Worm (Caenorhabditis elegans) whole organism, L1 larva: Measurements from ENCODE around the gene far-5.

Source experiments
- C04F5.9 ChIP-seq: sonication (generic microtip); optimal IDR thresholded peaks from 2 replicates; lab custom pipeline; 2016; ENCODE audit warnings: missing genetic modification characterization, missing compliant biosample characterization
- C16A3.4 ChIP-seq: fragments of 150-350 bp; optimal IDR thresholded peaks from 2 replicates; lab custom pipeline; 2014; ENCODE audit warnings: missing biosample characterization, missing genetic modification characterization
- F16B12.6 ChIP-seq: fragments of 150-350 bp; optimal IDR thresholded peaks from 2 replicates; lab custom pipeline; 2014; ENCODE audit warnings: missing biosample characterization, missing genetic modification characterization
- Y116A8C.19 ChIP-seq: sonication (generic microtip); optimal IDR thresholded peaks from 2 replicates; lab custom pipeline; 2016; ENCODE audit warnings: missing compliant biosample characterization, missing genetic modification characterization, borderline replicate concordance
- aly-2 ChIP-seq: fragments of 150-350 bp; optimal IDR thresholded peaks from 2 replicates; lab custom pipeline; 2014; ENCODE audit warnings: missing biosample characterization, missing genetic modification characterization
- blmp-1 ChIP-seq: fragments of 150-350 bp; optimal IDR thresholded peaks from 2 replicates; lab custom pipeline; 2014; ENCODE audit warnings: missing biosample characterization, missing genetic modification characterization
- ceh-63 ChIP-seq: fragments of 200-800 bp; sonication (Bioruptor generic); optimal IDR thresholded peaks from 2 replicates; lab custom pipeline; 2018; ENCODE audit warnings: mild to moderate bottlenecking, missing genetic modification characterization, missing compliant biosample characterization
- ceh-8 ChIP-seq: fragments of 200-800 bp; sonication (Bioruptor generic); optimal IDR thresholded peaks from 2 replicates; lab custom pipeline; 2018; ENCODE audit warnings: mild to moderate bottlenecking, missing genetic modification characterization, moderate library complexity, missing compliant biosample characterization
- ceh-82 ChIP-seq, 3 experiments: fragments of 150-350 bp in 1 of 3; sonication (generic microtip) in 2 of 3; optimal IDR thresholded peaks; 2 replicates each; lab custom pipeline; 2014 to 2017; ENCODE audit warnings: missing biosample characterization in 3 of 3, missing genetic modification characterization in 3 of 3
- ceh-88 ChIP-seq: fragments of 200-800 bp; sonication (Bioruptor generic); IDR thresholded peaks from 2 replicates; pipeline ENCODE4 v1.3.6; 2022; ENCODE audit warnings: missing genetic modification characterization, missing compliant biosample characterization
- ceh-90 ChIP-seq: sonication (generic microtip); optimal IDR thresholded peaks from 2 replicates; lab custom pipeline; 2016; ENCODE audit warnings: missing genetic modification characterization, missing compliant biosample characterization
- dsc-1 ChIP-seq: sonication (generic microtip); optimal IDR thresholded peaks from 2 replicates; lab custom pipeline; 2016; ENCODE audit warnings: mild to moderate bottlenecking, missing genetic modification characterization, missing compliant biosample characterization
- efl-1 ChIP-seq, 4 experiments: fragments of 150-350 bp; optimal IDR thresholded peaks in 3 of 4; peaks in 1 of 4; 1 replicate in 1 of 4; 2 replicates in 3 of 4; lab custom pipeline; 2014; ENCODE audit warnings: missing biosample characterization in 2 of 4, missing genetic modification characterization in 2 of 4, missing genetic modification reagents in 2 of 4
- egl-27 ChIP-seq, 2 experiments: fragments of 150-350 bp in 1 of 2; sonication (generic microtip); optimal IDR thresholded peaks; 3 replicates each; lab custom pipeline; 2017 to 2018; ENCODE audit warnings: missing biosample characterization in 2 of 2, missing genetic modification characterization in 2 of 2, missing genetic modification reagents in 2 of 2
- elt-2 ChIP-seq: sonication (generic microtip); optimal IDR thresholded peaks from 2 replicates; lab custom pipeline; 2016; ENCODE audit warnings: missing genetic modification characterization, mild to moderate bottlenecking, inconsistent platforms, missing compliant biosample characterization, missing genetic modification reagents
- elt-3 ChIP-seq, 6 experiments: fragments of 150-350 bp in 1 of 6; sonication (generic microtip); optimal IDR thresholded peaks; 2 replicates each; lab custom pipeline; 2017 to 2018; ENCODE audit warnings: missing biosample characterization in 6 of 6, missing genetic modification characterization in 6 of 6, inconsistent platforms in 1 of 6
- fkh-10 ChIP-seq: sonication (generic microtip); optimal IDR thresholded peaks from 2 replicates; lab custom pipeline; 2017; ENCODE audit warnings: missing biosample characterization, missing genetic modification reagents, missing genetic modification characterization
- hlh-17 ChIP-seq: fragments of 200-800 bp; sonication (Bioruptor generic); optimal IDR thresholded peaks from 2 replicates; lab custom pipeline; 2018; ENCODE audit warnings: missing genetic modification characterization, mild to moderate bottlenecking, missing compliant biosample characterization, moderate library complexity, borderline replicate concordance
- hpl-2 ChIP-seq: fragments of 150-350 bp; optimal IDR thresholded peaks from 2 replicates; lab custom pipeline; 2014; ENCODE audit warnings: missing biosample characterization, missing genetic modification reagents, missing genetic modification characterization
- isw-1 ChIP-seq: fragments of 200-800 bp; sonication (Bioruptor generic); IDR thresholded peaks from 2 replicates; pipeline ENCODE4 v1.3.6; 2022; ENCODE audit warnings: missing genetic modification characterization, missing compliant biosample characterization
- lin-14 ChIP-seq: fragments of 200-800 bp; sonication (Bioruptor generic); optimal IDR thresholded peaks from 2 replicates; lab custom pipeline; 2018; ENCODE audit warnings: mild to moderate bottlenecking, missing genetic modification characterization, moderate library complexity, missing compliant biosample characterization
- lin-39 ChIP-seq: fragments of 150-350 bp; optimal IDR thresholded peaks from 2 replicates; lab custom pipeline; 2014; ENCODE audit warnings: missing biosample characterization, missing genetic modification reagents, missing genetic modification characterization
- lir-3 ChIP-seq: sonication (generic microtip); optimal IDR thresholded peaks from 2 replicates; lab custom pipeline; 2016; ENCODE audit warnings: mild to moderate bottlenecking, missing genetic modification characterization, moderate library complexity, missing compliant biosample characterization; ENCODE audit not compliant: poor library complexity
- lsy-2 ChIP-seq, 2 experiments: fragments of 150-350 bp; optimal IDR thresholded peaks; 2 replicates each; lab custom pipeline; 2014; ENCODE audit warnings: missing biosample characterization in 2 of 2, missing genetic modification characterization in 2 of 2
- mab-9 ChIP-seq: fragments of 200-800 bp; sonication (Bioruptor generic); IDR thresholded peaks from 2 replicates; pipeline ENCODE4 v1.3.6; 2022; ENCODE audit warnings: missing genetic modification reagents, missing genetic modification characterization, missing compliant biosample characterization
- mdl-1 ChIP-seq, 2 experiments: fragments of 150-350 bp; optimal IDR thresholded peaks; 2 replicates each; lab custom pipeline; 2014 to 2017; ENCODE audit warnings: missing biosample characterization in 2 of 2, missing genetic modification characterization in 2 of 2, inconsistent platforms in 1 of 2
- nhr-19 ChIP-seq: fragments of 200-800 bp; sonication (Bioruptor generic); conservative IDR thresholded peaks from 2 replicates; pipeline ENCODE4 v1.3.6; 2022; ENCODE audit warnings: missing genetic modification characterization, missing compliant biosample characterization
- nhr-20 ChIP-seq: sonication (generic microtip); optimal IDR thresholded peaks from 2 replicates; lab custom pipeline; 2016; ENCODE audit warnings: mild to moderate bottlenecking, missing genetic modification characterization, missing compliant biosample characterization
- nhr-28 ChIP-seq: fragments of 150-350 bp; optimal IDR thresholded peaks from 2 replicates; lab custom pipeline; 2014; ENCODE audit warnings: missing biosample characterization, missing genetic modification characterization
- nhr-71 ChIP-seq: sonication (generic microtip); optimal IDR thresholded peaks from 2 replicates; lab custom pipeline; 2016; ENCODE audit warnings: mild to moderate bottlenecking, missing genetic modification characterization, moderate library complexity, missing compliant biosample characterization
- nhr-76 ChIP-seq: sonication (generic microtip); optimal IDR thresholded peaks from 2 replicates; lab custom pipeline; 2017; ENCODE audit warnings: missing biosample characterization, missing genetic modification characterization
- nhr-84 ChIP-seq: sonication (generic microtip); optimal IDR thresholded peaks from 2 replicates; lab custom pipeline; 2017; ENCODE audit warnings: missing biosample characterization, missing genetic modification characterization
- nhr-85 ChIP-seq: sonication (generic microtip); peaks from one replicate; lab custom pipeline; 2016; ENCODE audit warnings: missing genetic modification characterization, inconsistent platforms, missing compliant biosample characterization
- pag-3 ChIP-seq: sonication (generic microtip); optimal IDR thresholded peaks from 2 replicates; lab custom pipeline; 2017; ENCODE audit warnings: missing genetic modification characterization, mild to moderate bottlenecking, missing compliant biosample characterization, antibody characterized with exemption, borderline replicate concordance; ENCODE audit not compliant: insufficient read depth
- pax-3 ChIP-seq: fragments of 200-800 bp; sonication (Bioruptor generic); optimal IDR thresholded peaks from 2 replicates; lab custom pipeline; 2018; ENCODE audit warnings: mild to moderate bottlenecking, missing genetic modification characterization, moderate library complexity, missing compliant biosample characterization
- pqm-1 ChIP-seq: sonication (generic microtip); optimal IDR thresholded peaks from 3 replicates; lab custom pipeline; 2017; ENCODE audit warnings: missing biosample characterization, missing genetic modification characterization
- skn-1 ChIP-seq: fragments of 150-350 bp; optimal IDR thresholded peaks from 2 replicates; lab custom pipeline; 2014; ENCODE audit warnings: missing biosample characterization, missing genetic modification characterization
- snpc-4 ChIP-seq: fragments of 150-350 bp; optimal IDR thresholded peaks from 2 replicates; lab custom pipeline; 2014; ENCODE audit warnings: missing biosample characterization, missing genetic modification characterization
- snu-23 ChIP-seq: sonication (generic microtip); optimal IDR thresholded peaks from 2 replicates; lab custom pipeline; 2016; ENCODE audit warnings: missing genetic modification characterization, missing compliant biosample characterization
- swsn-7 ChIP-seq: sonication (generic microtip); optimal IDR thresholded peaks from 2 replicates; lab custom pipeline; 2016; ENCODE audit warnings: missing genetic modification characterization, missing compliant biosample characterization
- unc-130 ChIP-seq: fragments of 150-350 bp; optimal IDR thresholded peaks from 2 replicates; lab custom pipeline; 2017; ENCODE audit warnings: missing biosample characterization, missing genetic modification characterization, inconsistent platforms
- unc-86 ChIP-seq: sonication (generic microtip); optimal IDR thresholded peaks from 2 replicates; lab custom pipeline; 2016; ENCODE audit warnings: missing genetic modification characterization, missing compliant biosample characterization
- xbp-1 ChIP-seq: sonication (generic microtip); optimal IDR thresholded peaks from 2 replicates; lab custom pipeline; 2016; ENCODE audit warnings: missing genetic modification characterization, missing compliant biosample characterization
- ztf-11 ChIP-seq, 2 experiments: sonication (generic microtip); optimal IDR thresholded peaks; 2 replicates each; lab custom pipeline; 2016 to 2017; ENCODE audit warnings: missing genetic modification characterization in 2 of 2, missing biosample characterization in 1 of 2, missing compliant biosample characterization in 1 of 2

The far-5 gene

DNA sequence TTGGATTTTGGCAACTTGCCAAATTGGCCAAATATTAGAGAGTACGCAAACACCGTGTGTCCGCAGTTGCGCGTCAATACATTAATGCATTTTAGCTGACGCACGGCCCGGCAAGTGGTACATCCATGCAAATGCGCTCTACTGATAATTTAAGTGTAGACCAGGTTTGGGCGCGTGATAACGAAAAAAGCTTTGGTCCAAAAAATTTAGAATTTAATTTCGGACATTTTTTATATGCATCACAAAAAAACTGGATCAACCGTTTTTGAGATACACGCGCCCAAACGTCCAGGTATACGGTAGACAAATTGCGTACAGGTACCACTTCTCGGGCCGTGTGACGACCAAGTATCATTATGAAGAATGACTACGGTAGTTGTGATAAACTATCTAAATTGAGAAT, 27.4 kb upstream of the far-5 start, which contains the start of gene R186.8 (continued):
- 0 out of 2 replicates have a peak, but pooled peaks have one; percentile 9 for TF ChIP-seq mab-9 (GFP tag; lab: Robert Waterston, UW)
- TF ChIP-seq isw-1 (GFP tag; lab: Robert Waterston, UW), result peak; percentile 71
- peak; percentile 5 for TF ChIP-seq unc-86
- TF ChIP-seq unc-130 (tag; lab: Kevin White, UChicago), result peak; percentile 17
- TF ChIP-seq nhr-20 (tag; lab: Kevin White, UChicago), result peak; percentile 78
- TF ChIP-seq pax-3 (tag; lab: Kevin White, UChicago), result peak; percentile 78
- peak in 1 of 2 experiments; percentile 24 for TF ChIP-seq mdl-1 (tag; optimal IDR thresholded peaks at IDR 0.05; lab: Kevin White, UChicago)
- peak in 1 of 6 experiments; percentile 28 for TF ChIP-seq elt-3 (tag; optimal IDR thresholded peaks at IDR 0.05; lab: Kevin White, UChicago)
- TF ChIP-seq fkh-10 (GFP tag; lab: Kevin White, UChicago), result peak; percentile 24
- peak in 1 of 3 experiments; percentile 51 for TF ChIP-seq ceh-82 (tag; optimal IDR thresholded peaks at IDR 0.05; lab: Kevin White, UChicago)
- peak; percentile 90 for TF ChIP-seq nhr-85 (tag; lab: Kevin White, UChicago)
- TF ChIP-seq nhr-19 (GFP tag; lab: Robert Waterston, UW), result peak; percentile 85

DNA sequence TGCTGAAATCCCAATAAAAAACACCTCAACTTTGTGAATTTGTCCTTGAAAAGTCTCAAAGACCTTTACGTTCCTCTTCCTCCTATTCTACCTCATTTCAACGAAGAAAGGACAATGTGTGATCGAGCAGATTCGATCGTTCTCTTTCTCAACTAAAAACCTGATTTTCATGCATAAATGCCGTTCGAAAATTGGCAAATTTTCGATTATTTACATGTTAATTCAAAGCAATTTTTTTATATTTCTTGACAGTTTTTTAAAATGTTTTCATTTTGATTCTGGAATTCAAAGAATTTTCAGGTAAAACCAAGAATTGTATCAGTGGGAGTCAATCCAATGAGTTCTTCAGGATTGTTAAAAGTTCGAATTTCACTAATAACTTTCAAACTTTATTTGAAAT, 26.8 kb upstream of the far-5 start, which contains the start of gene lin-46:
lin-46 (plus strand) TSS at position 301 of the 400 bp plus-strand sequence.
- TF ChIP-seq ceh-82 (tag; optimal IDR thresholded peaks at IDR 0.05; lab: Kevin White, UChicago) (no peak), C16A3.4 (tag; lab: Kevin White, UChicago) (no peak), nhr-19 (GFP tag; lab: Robert Waterston, UW) (no peak), F16B12.6 (tag; lab: Kevin White, UChicago) (no peak), Y116A8C.19 (tag; lab: Kevin White, UChicago) (no peak)

DNA sequence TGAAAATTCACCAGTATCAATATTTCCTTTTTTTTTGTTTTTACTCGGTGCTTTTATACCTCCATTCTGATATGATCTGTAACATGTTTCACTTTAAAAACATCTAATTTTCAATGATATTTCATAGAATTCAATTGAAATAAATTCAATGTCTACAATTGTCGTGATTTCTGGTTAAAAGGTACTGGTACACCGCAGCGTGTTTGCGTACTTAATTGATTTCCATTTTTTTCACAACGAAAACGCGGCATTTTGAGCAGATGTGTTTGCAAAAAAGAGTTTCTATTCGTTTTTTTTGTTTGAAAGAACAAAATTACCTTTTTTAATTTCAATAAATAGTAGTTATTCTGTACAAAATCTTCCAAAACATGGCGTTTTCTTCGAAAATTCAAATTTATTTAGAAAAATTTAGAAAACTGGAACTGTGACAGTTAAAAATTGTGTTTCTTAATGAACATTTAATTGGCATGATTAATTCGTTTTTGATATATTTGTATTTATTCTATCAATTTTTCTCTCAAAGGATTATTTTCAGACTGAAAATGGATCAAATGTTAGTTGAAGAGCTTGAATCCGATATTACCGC, 24.7 kb upstream of the far-5 start, which contains the start of gene pnn-1:
pnn-1 (plus strand) TSS at position 536 of the 586 bp plus-strand sequence.
- TF ChIP-seq ceh-90 (no peak), blmp-1 (tag; lab: Kevin White, UChicago) (peak; percentile 41), unc-86 (no peak), dsc-1 (tag; lab: Kevin White, UChicago) (no peak), pqm-1 (tag; lab: Kevin White, UChicago) (no peak), C04F5.9 (tag; lab: Kevin White, UChicago) (no peak), aly-2 (tag; lab: Kevin White, UChicago) (no peak), swsn-7 (tag; lab: Kevin White, UChicago) (no peak), nhr-84 (tag; lab: Kevin White, UChicago) (no peak), nhr-28 (tag; lab: Kevin White, UChicago) (no peak), egl-27 (tag; optimal IDR thresholded peaks at IDR 0.05; lab: Kevin White, UChicago) (no peak), xbp-1 (tag; lab: Kevin White, UChicago) (peak; percentile 31), ceh-88 (GFP tag; lab: Robert Waterston, UW) (no peak), pag-3 (tag; lab: Kevin White, UChicago) (no peak), snu-23 (GFP tag; lab: Kevin White, UChicago) (peak; percentile 45), skn-1 (no peak), F16B12.6 (tag; lab: Kevin White, UChicago) (peak; percentile 87), lin-39 (tag; lab: Kevin White, UChicago) (no peak), nhr-85 (tag; lab: Kevin White, UChicago) (no peak), fkh-10 (GFP tag; lab: Kevin White, UChicago) (no peak), lir-3 (tag; lab: Kevin White, UChicago) (no peak), elt-2 (tag; lab: Kevin White, UChicago) (no peak), elt-3 (tag; optimal IDR thresholded peaks at IDR 0.05; lab: Kevin White, UChicago) (no peak), unc-130 (tag; lab: Kevin White, UChicago) (no peak), ceh-8 (GFP tag; lab: Kevin White, UChicago) (no peak), hpl-2 (no peak), lin-14 (peak; percentile 37), ztf-11 (tag; optimal IDR thresholded peaks at IDR 0.05; lab: Kevin White, UChicago) (no peak), ceh-82 (tag; optimal IDR thresholded peaks at IDR 0.05; lab: Kevin White, UChicago) (no peak), efl-1 (optimal IDR thresholded peaks at IDR 0.05; lab: Kevin White, UChicago) (peak; percentile 40 to 58), efl-1 (GFP tag; optimal IDR thresholded peaks at IDR 0.05 in 1 of 2; lab: Kevin White, UChicago) (peak; percentile 49 to 95), lsy-2 (tag; optimal IDR thresholded peaks at IDR 0.05; lab: Kevin White, UChicago) (peak; percentile 71 to 86), hlh-17 (GFP tag; lab: Kevin White, UChicago) (no peak), nhr-71 (peak; percentile 44), snpc-4 (tag; lab: Kevin White, UChicago) (no peak), ceh-63 (GFP tag; lab: Kevin White, UChicago) (no peak), Y116A8C.19 (tag; lab: Kevin White, UChicago) (no peak), nhr-76 (tag; lab: Kevin White, UChicago) (no peak)
